Worm (Caenorhabditis elegans) whole organism, young adult: ENCODE data around the gene F48G7.12.

Experiments
- B0019.2 ChIP-seq: fragments of 200-800 bp; sonication (Bioruptor generic); conservative IDR thresholded peaks from 2 replicates; pipeline ENCODE4 v1.3.6; 2022; ENCODE audit warnings: missing genetic modification reagents, missing genetic modification characterization, missing compliant biosample characterization
- B0336.3 ChIP-seq: fragments of 200-800 bp; sonication (Bioruptor generic); IDR thresholded peaks from 2 replicates; pipeline ENCODE4 v1.3.6; 2022; ENCODE audit warnings: missing genetic modification characterization, missing compliant biosample characterization
- C17E4.6 ChIP-seq: fragments of 200-800 bp; sonication (Bioruptor generic); IDR thresholded peaks from 2 replicates; pipeline ENCODE4 v1.3.6; 2022; ENCODE audit warnings: missing genetic modification reagents, missing genetic modification characterization, missing compliant biosample characterization
- F49E8.2 ChIP-seq: sonication (generic microtip); optimal IDR thresholded peaks from 3 replicates; lab custom pipeline; 2017; ENCODE audit warnings: missing genetic modification characterization, mild to moderate bottlenecking, missing compliant biosample characterization, antibody characterized with exemption, moderate library complexity; ENCODE audit not compliant: insufficient read depth
- F52B5.7 ChIP-seq: sonication (generic microtip); optimal IDR thresholded peaks from 2 replicates; lab custom pipeline; 2016; ENCODE audit warnings: mild to moderate bottlenecking, missing genetic modification characterization, missing compliant biosample characterization
- F57A8.1 ChIP-seq: fragments of 200-800 bp; sonication (Bioruptor generic); optimal IDR thresholded peaks from 2 replicates; lab custom pipeline; 2018; ENCODE audit warnings: mild to moderate bottlenecking, missing genetic modification characterization, moderate library complexity, missing compliant biosample characterization
- F57C9.4 ChIP-seq: sonication (generic microtip); optimal IDR thresholded peaks from 2 replicates; lab custom pipeline; 2017; ENCODE audit warnings: mild to moderate bottlenecking, missing genetic modification characterization, missing compliant biosample characterization
- T07F8.4 ChIP-seq: sonication (generic microtip); optimal IDR thresholded peaks from 2 replicates; lab custom pipeline; 2016; ENCODE audit warnings: mild to moderate bottlenecking, missing genetic modification characterization, moderate library complexity, missing compliant biosample characterization
- T26A5.8 ChIP-seq: sonication (generic microtip); optimal IDR thresholded peaks from 2 replicates; lab custom pipeline; 2016; ENCODE audit warnings: missing genetic modification characterization, missing compliant biosample characterization
- ZK185.1 ChIP-seq: sonication (generic microtip); optimal IDR thresholded peaks from 2 replicates; lab custom pipeline; 2016; ENCODE audit warnings: mild to moderate bottlenecking, missing genetic modification characterization, missing compliant biosample characterization; ENCODE audit not compliant: poor library complexity, severe bottlenecking
- akir-1 ChIP-seq: fragments of 200-800 bp; sonication (Bioruptor generic); optimal IDR thresholded peaks from 2 replicates; lab custom pipeline; 2018; ENCODE audit warnings: mild to moderate bottlenecking, missing genetic modification characterization, moderate library complexity, missing compliant biosample characterization
- aptf-2 ChIP-seq: fragments of 200-800 bp; sonication (Bioruptor generic); conservative IDR thresholded peaks from 2 replicates; pipeline ENCODE4 v1.3.6; 2022; ENCODE audit warnings: missing genetic modification reagents, missing genetic modification characterization, missing compliant biosample characterization
- aptf-3 ChIP-seq: fragments of 200-800 bp; sonication (Bioruptor generic); IDR thresholded peaks from 2 replicates; pipeline ENCODE4 v1.3.6; 2022; ENCODE audit warnings: missing genetic modification characterization, missing compliant biosample characterization
- attf-5 ChIP-seq: fragments of 200-800 bp; sonication (Bioruptor generic); optimal IDR thresholded peaks from 2 replicates; lab custom pipeline; 2018; ENCODE audit warnings: mild to moderate bottlenecking, missing genetic modification characterization, missing compliant biosample characterization
- cebp-2 ChIP-seq: fragments of 200-800 bp; sonication (Bioruptor generic); IDR thresholded peaks from 2 replicates; pipeline ENCODE4 v1.3.6; 2022; ENCODE audit warnings: missing genetic modification characterization, missing compliant biosample characterization
- ceh-40 ChIP-seq: fragments of 200-800 bp; sonication (Bioruptor generic); IDR thresholded peaks from 2 replicates; pipeline ENCODE4 v1.3.6; 2022; ENCODE audit warnings: missing genetic modification characterization, missing compliant biosample characterization
- ceh-79 ChIP-seq: sonication (generic microtip); optimal IDR thresholded peaks from 2 replicates; lab custom pipeline; 2017; ENCODE audit warnings: mild to moderate bottlenecking, missing genetic modification characterization, missing compliant biosample characterization
- dpff-1 ChIP-seq: sonication (generic microtip); optimal IDR thresholded peaks from 2 replicates; lab custom pipeline; 2017; ENCODE audit warnings: mild to moderate bottlenecking, missing genetic modification characterization, missing compliant biosample characterization
- dpl-1 ChIP-seq: fragments of 150-350 bp; optimal IDR thresholded peaks from 2 replicates; lab custom pipeline; 2014; ENCODE audit warnings: missing biosample characterization, missing genetic modification reagents, missing genetic modification characterization
- egl-18 ChIP-seq: fragments of 200-800 bp; sonication (Bioruptor generic); IDR thresholded peaks from 2 replicates; pipeline ENCODE4 v1.3.6; 2022; ENCODE audit warnings: missing genetic modification reagents, missing genetic modification characterization, missing compliant biosample characterization
- egrh-3 ChIP-seq: fragments of 200-800 bp; sonication (Bioruptor generic); IDR thresholded peaks from 2 replicates; pipeline ENCODE4 v1.3.6; 2022; ENCODE audit warnings: missing genetic modification reagents, missing genetic modification characterization, missing compliant biosample characterization
- fkh-3 ChIP-seq: sonication (generic microtip); optimal IDR thresholded peaks from 2 replicates; lab custom pipeline; 2016; ENCODE audit warnings: mild to moderate bottlenecking, missing genetic modification characterization, missing compliant biosample characterization
- hlh-12 ChIP-seq: sonication (generic microtip); optimal IDR thresholded peaks from 2 replicates; lab custom pipeline; 2016; ENCODE audit warnings: missing genetic modification characterization, missing compliant biosample characterization
- hmg-1.2 ChIP-seq: fragments of 200-800 bp; sonication (Bioruptor generic); IDR thresholded peaks from 2 replicates; pipeline ENCODE4 v1.3.6; 2022; ENCODE audit warnings: missing genetic modification reagents, missing genetic modification characterization, missing compliant biosample characterization
- hsf-1 ChIP-seq: fragments of 200-800 bp; sonication (Bioruptor generic); IDR thresholded peaks from 2 replicates; pipeline ENCODE4 v1.3.6; 2022; ENCODE audit warnings: missing genetic modification reagents, missing genetic modification characterization, missing compliant biosample characterization
- lag-1 ChIP-seq: fragments of 200-800 bp; sonication (Bioruptor generic); IDR thresholded peaks from 2 replicates; pipeline ENCODE4 v1.3.6; 2022; ENCODE audit warnings: missing genetic modification reagents, missing genetic modification characterization, missing compliant biosample characterization
- let-526 ChIP-seq: fragments of 200-800 bp; sonication (Bioruptor generic); IDR thresholded peaks from 2 replicates; pipeline ENCODE4 v1.3.6; 2022; ENCODE audit warnings: missing genetic modification reagents, missing genetic modification characterization, missing compliant biosample characterization
- let-607 ChIP-seq, 2 experiments: fragments of 200-800 bp in 1 of 2; sonication (Bioruptor generic) in 1 of 2; sonication (generic microtip) in 1 of 2; optimal IDR thresholded peaks; 2 replicates each; lab custom pipeline; 2016 to 2018; ENCODE audit warnings: mild to moderate bottlenecking in 2 of 2, missing compliant biosample characterization in 2 of 2, missing genetic modification characterization in 2 of 2, moderate library complexity in 2 of 2, missing genotype in 1 of 2
- lin-35 ChIP-seq, 3 experiments: fragments of 150-350 bp in 2 of 3; sonication (generic microtip) in 1 of 3; optimal IDR thresholded peaks; 2 replicates each; lab custom pipeline; 2014 to 2018; ENCODE audit warnings: missing biosample characterization in 3 of 3, missing genetic modification characterization in 3 of 3, missing genetic modification reagents in 3 of 3
- madf-6 ChIP-seq: fragments of 200-800 bp; sonication (Bioruptor generic); IDR thresholded peaks from 2 replicates; pipeline ENCODE4 v1.3.6; 2022; ENCODE audit warnings: missing genetic modification reagents, missing genetic modification characterization, missing compliant biosample characterization
- mel-28 ChIP-seq: sonication (generic microtip); optimal IDR thresholded peaks from 2 replicates; lab custom pipeline; 2016; ENCODE audit warnings: borderline replicate concordance, mild to moderate bottlenecking, missing genetic modification characterization, missing compliant biosample characterization
- nhr-120 ChIP-seq: fragments of 200-800 bp; sonication (Bioruptor generic); IDR thresholded peaks from 2 replicates; pipeline ENCODE4 v1.3.6; 2022; ENCODE audit warnings: missing genetic modification characterization, missing compliant biosample characterization
- nhr-80 ChIP-seq: sonication (generic microtip); optimal IDR thresholded peaks from 2 replicates; lab custom pipeline; 2016; ENCODE audit warnings: missing genetic modification characterization, missing compliant biosample characterization
- snpc-1.1 ChIP-seq: sonication (generic microtip); optimal IDR thresholded peaks from 2 replicates; lab custom pipeline; 2017; ENCODE audit warnings: missing genetic modification characterization, mild to moderate bottlenecking, missing compliant biosample characterization, antibody characterized with exemption, moderate library complexity, missing genotype, missing genetic modification reagents; ENCODE audit not compliant: insufficient read depth
- snpc-3.4 ChIP-seq: sonication (generic microtip); optimal IDR thresholded peaks from 2 replicates; lab custom pipeline; 2017; ENCODE audit warnings: missing genetic modification characterization, mild to moderate bottlenecking, missing compliant biosample characterization, antibody characterized with exemption, moderate library complexity, missing genotype, missing genetic modification reagents
- snpc-4 ChIP-seq, 5 experiments: fragments of 150-350 bp in 1 of 5; sonication (generic microtip) in 4 of 5; optimal IDR thresholded peaks; 2 replicates each; lab custom pipeline; 2014 to 2018; ENCODE audit warnings: missing genetic modification characterization in 5 of 5, missing biosample characterization in 3 of 5, antibody characterized with exemption in 2 of 5, mild to moderate bottlenecking in 2 of 5, missing compliant biosample characterization in 2 of 5, missing genotype in 2 of 5, moderate library complexity in 2 of 5, missing genetic modification reagents in 1 of 5
- sptf-2 ChIP-seq: fragments of 200-800 bp; sonication (Bioruptor generic); optimal IDR thresholded peaks from 2 replicates; lab custom pipeline; 2018; ENCODE audit warnings: mild to moderate bottlenecking, missing genetic modification characterization, missing compliant biosample characterization
- xnd-1 ChIP-seq: sonication (generic microtip); optimal IDR thresholded peaks from 2 replicates; lab custom pipeline; 2016; ENCODE audit warnings: missing genotype, missing genetic modification reagents, missing genetic modification characterization, missing compliant biosample characterization

Gene F48G7.12

DNA sequence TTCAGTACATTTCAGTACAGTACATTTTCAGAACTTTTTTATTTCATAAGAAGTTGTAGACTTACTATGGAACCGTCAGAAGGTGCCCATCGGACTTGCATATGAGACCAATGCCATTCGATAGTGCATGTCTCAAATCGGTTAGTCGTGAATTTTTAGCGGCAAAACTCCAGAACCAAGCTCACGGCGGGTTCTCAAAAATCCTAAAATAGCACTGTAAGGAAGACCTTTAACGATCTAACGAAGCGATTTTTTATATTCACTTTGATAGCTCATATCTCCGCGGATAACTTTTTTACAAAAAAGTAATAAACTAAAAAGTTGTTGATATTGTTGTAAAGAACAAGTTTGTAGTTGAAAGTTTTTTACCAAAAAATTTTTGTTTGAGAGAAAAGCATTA is 28.2 kb upstream of the F48G7.12 start, which contains the start of gene sru-25 (continued):
- TF ChIP-seq let-526 (GFP tag; lab: Robert Waterston, UW) (no peak), egl-18 (no peak)

DNA sequence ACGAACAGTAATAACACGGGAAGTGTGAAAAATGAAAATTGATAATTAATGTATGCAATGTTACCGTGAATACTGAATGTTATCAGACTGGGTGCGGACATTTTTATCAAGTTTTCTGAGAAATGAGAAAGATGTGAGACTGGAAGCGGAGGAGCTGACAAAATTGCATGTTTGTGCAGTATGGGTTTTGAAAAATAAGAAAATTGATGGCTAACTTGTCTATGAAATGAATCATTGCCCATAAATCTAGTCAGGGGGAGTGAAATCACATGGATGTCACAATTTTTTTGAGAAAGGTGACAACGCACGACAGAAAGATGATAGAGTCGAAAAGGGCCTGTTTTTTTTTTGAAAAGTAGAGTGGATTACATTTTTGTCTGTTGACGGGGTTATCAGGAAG is 25.3 kb upstream of the F48G7.12 start, which contains the start of gene sru-24:
Gene sru-24 (minus strand): TSS at position 101 of the 400 bp plus-strand sequence.
- TF ChIP-seq T26A5.8 (tag; lab: Kevin White, UChicago) (no peak), aptf-3 (GFP tag; lab: Robert Waterston, UW) (no peak), lag-1 (GFP tag; lab: Robert Waterston, UW) (no peak), madf-6 (GFP tag; lab: Robert Waterston, UW) (no peak), dpff-1 (tag; lab: Kevin White, UChicago) (no peak), snpc-4 (GFP tag; optimal IDR thresholded peaks at IDR 0.05; lab: Kevin White, UChicago) (no peak), snpc-4 (tag; optimal IDR thresholded peaks at IDR 0.05; lab: Kevin White, UChicago) (no peak), dpl-1 (no peak), ceh-79 (tag; lab: Kevin White, UChicago) (no peak), akir-1 (GFP tag; lab: Kevin White, UChicago) (no peak), B0019.2 (GFP tag; lab: Robert Waterston, UW) (no peak), nhr-120 (GFP tag; lab: Robert Waterston, UW) (no peak), hlh-12 (tag; lab: Kevin White, UChicago) (no peak), aptf-2 (GFP tag; lab: Robert Waterston, UW) (no peak), T07F8.4 (no peak), F57A8.1 (GFP tag; lab: Kevin White, UChicago) (no peak), hsf-1 (GFP tag; lab: Robert Waterston, UW) (no peak), B0336.3 (GFP tag; lab: Robert Waterston, UW) (no peak), snpc-3.4 (tag; lab: Kevin White, UChicago) (no peak), let-526 (GFP tag; lab: Robert Waterston, UW) (no peak), F52B5.7 (tag; lab: Kevin White, UChicago) (no peak)
- TF ChIP-seq, all 124 proteins: peak for 0

DNA sequence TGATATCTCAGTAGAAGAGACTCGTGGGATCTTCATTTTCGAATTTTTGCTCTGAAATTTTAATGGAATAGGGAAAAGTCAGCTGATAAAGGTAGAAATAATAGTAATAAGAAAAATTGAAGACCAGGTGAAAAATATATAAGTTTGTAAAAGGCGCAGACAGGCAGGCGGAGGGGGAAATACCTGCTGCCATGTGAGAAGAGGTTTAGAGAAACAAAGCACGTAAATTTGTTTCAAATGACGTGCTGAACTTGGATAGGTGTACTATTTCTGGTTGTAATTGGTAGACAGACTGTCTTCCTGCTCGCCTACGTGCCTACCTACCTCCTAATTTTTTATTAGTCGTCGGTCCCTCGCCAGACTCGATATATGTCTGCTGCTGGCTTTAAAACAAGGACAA is 21.4 kb upstream of the F48G7.12 start, which contains the start of gene nhr-180:
Gene nhr-180 (minus strand): TSS at position 52 of the 400 bp plus-strand sequence.
- TF ChIP-seq hmg-1.2: peak; percentile 47; the same call in 1 of the 2 replicates
- TF ChIP-seq mel-28: no peak
- TF ChIP-seq nhr-80 (tag; lab: Kevin White, UChicago): peak; percentile 58
- TF ChIP-seq attf-5 (GFP tag; lab: Kevin White, UChicago): peak; percentile 23

DNA sequence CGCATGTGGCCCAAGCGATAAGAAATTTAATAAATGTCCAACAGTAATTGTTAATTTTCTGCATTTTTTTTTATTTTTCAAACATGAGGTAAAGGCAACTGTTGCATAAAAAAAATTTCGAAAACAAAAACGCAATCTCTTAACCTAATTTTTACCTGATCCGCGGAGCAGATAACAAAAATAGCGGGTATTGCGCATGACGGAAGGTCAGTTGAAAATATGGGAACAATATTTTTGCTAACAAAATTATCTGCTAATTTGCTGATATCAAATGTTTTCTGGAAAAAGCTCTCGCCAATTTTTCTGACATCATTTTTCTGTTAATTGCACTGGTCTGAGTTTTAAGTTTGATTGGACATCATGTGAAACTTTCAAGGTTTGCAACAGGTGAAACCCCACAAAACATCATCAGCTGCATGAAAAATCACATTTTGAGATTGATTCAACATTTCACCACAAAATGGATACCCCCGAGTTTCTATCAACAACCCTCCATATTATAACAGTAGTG is 18.4 kb upstream of the F48G7.12 start, which contains the start of the genes F31F4.11 and srh-266:
Gene F31F4.11 (minus strand): TSS at position 101 of the 511 bp plus-strand sequence.
Gene srh-266 (plus strand): TSS at position 461 of the 511 bp plus-strand sequence.
- no peak for TF ChIP-seq T07F8.4
- no peak for TF ChIP-seq let-607 (tag; optimal IDR thresholded peaks at IDR 0.05; lab: Kevin White, UChicago)
- TF ChIP-seq fkh-3 (tag; lab: Kevin White, UChicago): no peak
- TF ChIP-seq sptf-2 (GFP tag; lab: Kevin White, UChicago): no peak
- no peak for TF ChIP-seq egrh-3 (GFP tag; lab: Robert Waterston, UW)
- no peak for TF ChIP-seq snpc-1.1 (tag; lab: Kevin White, UChicago)
- TF ChIP-seq ceh-40 (GFP tag; lab: Robert Waterston, UW): no peak
- TF ChIP-seq ZK185.1 (tag; lab: Kevin White, UChicago): no peak
- TF ChIP-seq lin-35 (GFP tag; optimal IDR thresholded peaks at IDR 0.05; lab: Kevin White, UChicago): no peak
- TF ChIP-seq B0336.3 (GFP tag; lab: Robert Waterston, UW): no peak
- no peak for TF ChIP-seq F57C9.4
- TF ChIP-seq C17E4.6 (GFP tag; lab: Robert Waterston, UW): no peak
- no peak for TF ChIP-seq xnd-1
- no peak for TF ChIP-seq cebp-2 (GFP tag; lab: Robert Waterston, UW)
- no peak for TF ChIP-seq F49E8.2 (tag; lab: Kevin White, UChicago)
- TF ChIP-seq, all 124 proteins: peak for 0
